Fruit fly (Drosophila melanogaster) S2 (cell line): ENCODE results near the gene CG16865.

ENCODE experiments used
- CG8478 ChIP-seq: fragments of >200 bp; optimal IDR thresholded peaks from 2 replicates; lab custom pipeline; 2018
- CTCF ChIP-seq, 2 experiments: fragments of >200 bp; optimal IDR thresholded peaks; 2 replicates each; lab custom pipeline; 2018

DNA sequence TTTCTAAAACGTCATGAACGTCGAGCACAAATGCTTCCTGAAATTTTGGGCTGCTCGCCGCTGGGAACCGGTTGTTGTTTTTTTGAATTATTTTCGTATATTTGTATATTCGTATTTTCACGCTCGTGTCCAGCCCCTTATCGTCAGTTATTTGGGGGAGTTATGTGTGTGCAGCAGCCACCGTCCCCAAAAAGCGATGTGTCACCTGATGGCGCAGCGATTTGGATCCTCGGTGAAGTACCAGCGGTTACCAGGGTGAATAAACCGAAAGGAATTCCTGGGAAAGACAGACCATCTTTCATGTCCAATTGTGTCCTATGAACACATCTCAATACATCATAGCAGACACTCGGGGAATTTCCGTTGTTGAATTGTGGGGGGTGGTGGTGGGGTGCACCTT lies 8.9 kb downstream of the CG16865 start:
- TF ChIP-seq CG8478, result no peak
- no peak for TF ChIP-seq CTCF (optimal IDR thresholded peaks at IDR 0.05; lab: Kevin White, UChicago)
